Worm (Caenorhabditis elegans) whole organism, L3 larva: ENCODE measurements around the gene dsh-1.

Experiments
- R02D3.7 ChIP-seq: fragments of 150-350 bp; optimal IDR thresholded peaks from 2 replicates; lab custom pipeline; 2014; ENCODE audit warnings: missing biosample characterization, missing genetic modification characterization
- aly-2 ChIP-seq: fragments of 150-350 bp; optimal IDR thresholded peaks from 2 replicates; lab custom pipeline; 2014; ENCODE audit warnings: missing biosample characterization, missing genetic modification characterization
- ama-1 ChIP-seq: fragments of 150-350 bp; optimal IDR thresholded peaks from 2 replicates; lab custom pipeline; 2018
- ceh-82 ChIP-seq: fragments of 150-350 bp; optimal IDR thresholded peaks from 2 replicates; lab custom pipeline; 2014; ENCODE audit warnings: missing biosample characterization, missing genetic modification characterization
- ceh-9 ChIP-seq: sonication (generic microtip); optimal IDR thresholded peaks from 2 replicates; lab custom pipeline; 2018; ENCODE audit warnings: missing biosample characterization, missing genetic modification characterization
- daf-12 ChIP-seq: fragments of 150-350 bp; optimal IDR thresholded peaks from 2 replicates; lab custom pipeline; 2014; ENCODE audit warnings: missing biosample characterization, missing genetic modification reagents, missing genetic modification characterization
- egl-27 ChIP-seq: sonication (generic microtip); optimal IDR thresholded peaks from 4 replicates; lab custom pipeline; 2017; ENCODE audit warnings: missing biosample characterization, missing genetic modification reagents, missing genetic modification characterization
- egl-5 ChIP-seq: fragments of 150-350 bp; optimal IDR thresholded peaks from 2 replicates; lab custom pipeline; 2017; ENCODE audit warnings: missing biosample characterization, missing genetic modification reagents, missing genetic modification characterization, inconsistent platforms
- elt-2 ChIP-seq: sonication (generic microtip); optimal IDR thresholded peaks from 2 replicates; lab custom pipeline; 2016; ENCODE audit warnings: missing genetic modification reagents, mild to moderate bottlenecking, missing genetic modification characterization, missing compliant biosample characterization
- elt-3 ChIP-seq, 3 experiments: fragments of 150-350 bp in 1 of 3; sonication (generic microtip) in 2 of 3; optimal IDR thresholded peaks; 2 replicates in 2 of 3; 4 replicates in 1 of 3; lab custom pipeline; 2014 to 2017; ENCODE audit warnings: missing biosample characterization in 3 of 3, missing genetic modification characterization in 3 of 3
- eor-1 ChIP-seq, 2 experiments: fragments of 150-350 bp; optimal IDR thresholded peaks; 2 replicates each; lab custom pipeline; 2014 to 2018; ENCODE audit warnings: missing biosample characterization in 2 of 2, missing genetic modification characterization in 2 of 2
- fkh-10 ChIP-seq: sonication (generic microtip); optimal IDR thresholded peaks from 2 replicates; lab custom pipeline; 2017; ENCODE audit warnings: missing biosample characterization, missing genetic modification reagents, missing genetic modification characterization
- fkh-2 ChIP-seq: fragments of 150-350 bp; optimal IDR thresholded peaks from 2 replicates; lab custom pipeline; 2014; ENCODE audit warnings: missing biosample characterization, missing genetic modification reagents, missing genetic modification characterization
- hmg-11 ChIP-seq: sonication (generic microtip); optimal IDR thresholded peaks from 2 replicates; lab custom pipeline; 2016; ENCODE audit warnings: missing genetic modification characterization, missing compliant biosample characterization
- jun-1 ChIP-seq: fragments of 150-350 bp; optimal IDR thresholded peaks from 2 replicates; lab custom pipeline; 2014; ENCODE audit warnings: missing biosample characterization, missing genetic modification reagents, missing genetic modification characterization
- lin-15B ChIP-seq: fragments of 150-350 bp; optimal IDR thresholded peaks from 2 replicates; lab custom pipeline; 2014; ENCODE audit warnings: missing biosample characterization, missing genetic modification characterization
- lin-39 ChIP-seq: fragments of 150-350 bp; optimal IDR thresholded peaks from 2 replicates; lab custom pipeline; 2018; ENCODE audit warnings: missing biosample characterization, missing genetic modification reagents, missing genetic modification characterization
- lsy-12 ChIP-seq: sonication (generic microtip); optimal IDR thresholded peaks from 2 replicates; lab custom pipeline; 2016; ENCODE audit warnings: mild to moderate bottlenecking, missing genetic modification characterization, missing compliant biosample characterization
- nfya-1 ChIP-seq: sonication (generic microtip); optimal IDR thresholded peaks from 2 replicates; lab custom pipeline; 2017; ENCODE audit warnings: missing genetic modification characterization, mild to moderate bottlenecking, missing compliant biosample characterization, antibody characterized with exemption, moderate library complexity; ENCODE audit not compliant: insufficient read depth
- nhr-11 ChIP-seq: fragments of 150-350 bp; optimal IDR thresholded peaks from 2 replicates; lab custom pipeline; 2014; ENCODE audit warnings: missing biosample characterization, missing genetic modification characterization
- nhr-23 ChIP-seq: fragments of 150-350 bp; optimal IDR thresholded peaks from 2 replicates; lab custom pipeline; 2014; ENCODE audit warnings: missing biosample characterization, missing genetic modification reagents, missing genetic modification characterization
- nhr-237 ChIP-seq: fragments of 150-350 bp; optimal IDR thresholded peaks from 2 replicates; lab custom pipeline; 2014; ENCODE audit warnings: missing biosample characterization, missing genetic modification characterization
- nhr-25 ChIP-seq: sonication (generic microtip); optimal IDR thresholded peaks from 2 replicates; lab custom pipeline; 2017; ENCODE audit warnings: missing biosample characterization, missing genetic modification characterization
- nhr-28 ChIP-seq: fragments of 150-350 bp; optimal IDR thresholded peaks from 2 replicates; lab custom pipeline; 2014; ENCODE audit warnings: missing biosample characterization, missing genetic modification characterization
- nhr-43 ChIP-seq: sonication (generic microtip); optimal IDR thresholded peaks from 2 replicates; lab custom pipeline; 2016; ENCODE audit warnings: mild to moderate bottlenecking, missing genetic modification characterization, missing compliant biosample characterization; ENCODE audit not compliant: poor library complexity, severe bottlenecking
- nhr-76 ChIP-seq: fragments of 150-350 bp; sonication (generic microtip); optimal IDR thresholded peaks from 5 replicates; lab custom pipeline; 2014; ENCODE audit warnings: missing biosample characterization, missing genetic modification characterization
- pha-4 ChIP-seq: fragments of 150-350 bp; optimal IDR thresholded peaks from 2 replicates; lab custom pipeline; 2014; ENCODE audit warnings: missing biosample characterization, missing genetic modification reagents, missing genetic modification characterization
- pqm-1 ChIP-seq: fragments of 150-350 bp; optimal IDR thresholded peaks from 2 replicates; lab custom pipeline; 2017; ENCODE audit warnings: missing biosample characterization, missing genetic modification characterization, inconsistent platforms
- sea-2 ChIP-seq: fragments of 150-350 bp; sonication (generic microtip); optimal IDR thresholded peaks from 4 replicates; lab custom pipeline; 2014; ENCODE audit warnings: missing biosample characterization, missing genetic modification reagents, missing genetic modification characterization
- skn-1 ChIP-seq: fragments of 150-350 bp; optimal IDR thresholded peaks from 2 replicates; lab custom pipeline; 2014; ENCODE audit warnings: missing biosample characterization, missing genetic modification characterization
- unc-39 ChIP-seq: sonication (generic microtip); optimal IDR thresholded peaks from 4 replicates; lab custom pipeline; 2017; ENCODE audit warnings: missing biosample characterization, missing genetic modification characterization
- unc-62 ChIP-seq: fragments of 150-350 bp; sonication (generic microtip); optimal IDR thresholded peaks from 4 replicates; lab custom pipeline; 2014; ENCODE audit warnings: missing biosample characterization, missing genetic modification reagents, missing genetic modification characterization
- zag-1 ChIP-seq: fragments of 150-350 bp; optimal IDR thresholded peaks from 2 replicates; lab custom pipeline; 2014; ENCODE audit warnings: missing biosample characterization, missing genetic modification characterization
- ztf-4 ChIP-seq: fragments of 150-350 bp; optimal IDR thresholded peaks from 2 replicates; lab custom pipeline; 2014; ENCODE audit warnings: missing biosample characterization, missing genetic modification characterization

Gene dsh-1

DNA sequence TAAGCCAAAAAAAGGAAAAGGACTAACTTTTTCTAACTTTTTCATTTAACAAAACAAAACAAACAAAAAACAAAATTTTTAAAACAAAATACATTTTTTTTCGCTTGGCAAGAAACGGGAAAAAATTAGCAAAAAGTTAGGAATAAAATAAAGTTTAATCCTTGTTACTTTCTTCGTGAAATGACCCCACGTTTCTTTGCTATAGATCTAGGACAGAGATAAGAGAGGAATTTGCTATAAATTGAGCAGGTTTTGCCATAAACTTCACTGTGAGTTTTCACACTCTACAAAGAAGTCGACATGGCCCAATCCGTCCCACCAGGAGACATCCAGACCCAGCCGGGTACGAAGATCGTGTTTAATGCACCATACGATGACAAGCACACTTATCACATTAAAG lies 25.7 kb downstream of the dsh-1 start, which contains the start of gene msp-50:
Gene msp-50 (plus strand): TSS at position 301 of the 400 bp plus-strand sequence.
- TF ChIP-seq ceh-9 (tag; lab: Kevin White, UChicago) (no peak), aly-2 (tag; lab: Kevin White, UChicago) (no peak), skn-1 (tag; lab: Kevin White, UChicago) (no peak), fkh-2 (no peak), pha-4 (tag; lab: Kevin White, UChicago) (no peak), egl-27 (tag; lab: Kevin White, UChicago) (no peak), nhr-11 (tag; lab: Kevin White, UChicago) (no peak), unc-62 (no peak), fkh-10 (no peak), nhr-237 (tag; lab: Kevin White, UChicago) (no peak), nhr-76 (no peak), eor-1 (tag; optimal IDR thresholded peaks at IDR 0.05; lab: Kevin White, UChicago) (no peak), ceh-82 (tag; lab: Kevin White, UChicago) (no peak), nhr-43 (tag; lab: Kevin White, UChicago) (no peak)

DNA sequence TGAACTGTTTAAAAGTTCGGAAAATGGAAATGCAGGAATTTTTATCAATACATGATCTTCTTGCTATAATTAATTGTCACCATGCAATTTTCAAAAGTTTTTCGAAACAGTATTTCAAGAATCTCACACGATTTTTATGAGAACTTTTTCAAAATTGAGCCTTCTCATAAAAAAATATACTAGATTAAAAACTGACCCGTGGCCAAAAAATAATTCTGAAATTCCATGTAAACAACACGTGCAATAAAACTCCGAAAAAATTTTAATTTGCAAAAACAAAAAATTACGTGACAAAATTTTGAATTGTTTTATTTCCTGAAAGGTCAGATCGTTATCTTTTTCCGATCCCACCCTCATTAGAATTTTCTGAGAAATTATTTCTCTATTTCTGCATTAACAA lies 29.7 kb downstream of the dsh-1 start, which contains the start of gene C34F11.5:
Gene C34F11.5 (plus strand): TSS at position 301 of the 400 bp plus-strand sequence.
- no peak for TF ChIP-seq ceh-9 (tag; lab: Kevin White, UChicago)
- no peak for TF ChIP-seq fkh-2
- no peak for TF ChIP-seq unc-62
- TF ChIP-seq skn-1 (tag; lab: Kevin White, UChicago): no peak
- TF ChIP-seq unc-39 (tag; lab: Kevin White, UChicago): no peak
- TF ChIP-seq pha-4 (tag; lab: Kevin White, UChicago): no peak
- TF ChIP-seq zag-1 (tag; lab: Kevin White, UChicago): no peak
- TF ChIP-seq daf-12 (tag; lab: Kevin White, UChicago): no peak
- TF ChIP-seq sea-2 (GFP tag; lab: Kevin White, UChicago): no peak
- TF ChIP-seq lsy-12 (tag; lab: Kevin White, UChicago): no peak
- TF ChIP-seq nhr-28 (tag; lab: Kevin White, UChicago): no peak
- no peak for TF ChIP-seq ama-1 (lab: Kevin White, UChicago)
- no peak for TF ChIP-seq egl-5 (tag; lab: Kevin White, UChicago)
- no peak for TF ChIP-seq nhr-25 (tag; lab: Kevin White, UChicago)
- TF ChIP-seq hmg-11 (tag; lab: Kevin White, UChicago): no peak
- no peak for TF ChIP-seq nhr-237 (tag; lab: Kevin White, UChicago)
- TF ChIP-seq nfya-1 (tag; lab: Kevin White, UChicago): no peak
- no peak for TF ChIP-seq lin-15B (tag; lab: Kevin White, UChicago)
- no peak for TF ChIP-seq ceh-82 (tag; lab: Kevin White, UChicago)
- no peak for TF ChIP-seq eor-1 (tag; optimal IDR thresholded peaks at IDR 0.05; lab: Kevin White, UChicago)

DNA sequence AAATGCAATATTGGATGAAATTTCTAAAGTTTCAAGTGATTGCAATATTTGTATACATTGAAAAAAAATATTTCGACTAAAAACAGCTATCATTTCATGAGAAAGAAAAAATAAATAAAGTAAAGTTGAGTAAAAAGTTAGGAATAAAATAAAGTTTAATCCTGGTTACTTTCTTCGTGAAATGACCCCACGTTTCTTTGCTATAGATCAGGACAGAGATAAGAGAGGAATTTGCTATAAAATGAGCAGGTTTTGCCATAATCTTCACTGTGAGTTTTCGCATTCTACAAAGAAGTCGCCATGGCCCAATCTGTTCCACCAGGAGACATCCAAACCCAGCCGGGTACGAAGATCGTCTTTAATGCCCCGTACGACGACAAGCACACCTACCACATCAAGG lies 31.1 kb downstream of the dsh-1 start, which contains the start of gene msp-49:
Gene msp-49 (plus strand): TSS at position 301 of the 400 bp plus-strand sequence.
- TF ChIP-seq elt-3 (tag; optimal IDR thresholded peaks at IDR 0.05; lab: Kevin White, UChicago) (no peak), nhr-23 (tag; lab: Kevin White, UChicago) (no peak), fkh-10 (no peak), lin-39 (tag; lab: Kevin White, UChicago) (no peak), R02D3.7 (tag; lab: Kevin White, UChicago) (no peak), ztf-4 (no peak), nfya-1 (tag; lab: Kevin White, UChicago) (no peak), lsy-12 (tag; lab: Kevin White, UChicago) (no peak), sea-2 (GFP tag; lab: Kevin White, UChicago) (no peak), nhr-28 (tag; lab: Kevin White, UChicago) (no peak), lin-15B (tag; lab: Kevin White, UChicago) (no peak)

DNA sequence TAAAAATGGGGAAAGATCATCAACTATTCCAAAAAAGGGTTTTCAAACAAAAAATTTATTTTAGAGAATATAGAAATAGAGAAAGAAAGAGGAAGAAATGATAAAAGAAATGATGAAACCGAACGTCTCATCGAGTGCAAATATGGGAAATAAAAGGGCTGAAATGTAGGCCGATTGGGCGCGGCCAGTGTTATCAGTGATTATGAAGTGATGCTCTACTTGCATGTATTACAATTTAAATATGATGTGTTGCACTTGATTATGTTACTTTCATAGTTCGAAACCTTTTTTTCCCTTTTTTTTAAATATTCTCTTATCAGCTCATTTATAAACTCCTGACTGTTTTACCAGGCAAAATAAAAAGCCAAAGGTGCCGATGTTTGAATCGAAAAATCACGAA lies 33.4 kb downstream of the dsh-1 start:
- TF ChIP-seq zag-1 (tag; lab: Kevin White, UChicago) (no peak), elt-2 (peak; percentile 99), pqm-1 (tag; lab: Kevin White, UChicago) (peak; percentile 92), fkh-10 (no peak), jun-1 (tag; lab: Kevin White, UChicago) (peak; percentile 45), lsy-12 (tag; lab: Kevin White, UChicago) (no peak), pha-4 (tag; lab: Kevin White, UChicago) (peak; percentile 10)
